Fruit fly (Drosophila melanogaster): ENCODE data around the gene CG33286.

Gene CG33286

dm6 chr3L:20987895-20988294 is 13.4 kb upstream of the CG33286 start:
- no peak for TF ChIP-seq CG17801 (GFP tag; optimal IDR thresholded peaks at IDR 0.05; ENCODE audit: partially characterized antibody)

- no peak for TF ChIP-seq CG17801 (GFP tag; optimal IDR thresholded peaks at IDR 0.05; ENCODE audit: partially characterized antibody)
Measured at dm6 chr3L:20986929-20987363, 12.4 kb upstream of the CG33286 start.

DNA sequence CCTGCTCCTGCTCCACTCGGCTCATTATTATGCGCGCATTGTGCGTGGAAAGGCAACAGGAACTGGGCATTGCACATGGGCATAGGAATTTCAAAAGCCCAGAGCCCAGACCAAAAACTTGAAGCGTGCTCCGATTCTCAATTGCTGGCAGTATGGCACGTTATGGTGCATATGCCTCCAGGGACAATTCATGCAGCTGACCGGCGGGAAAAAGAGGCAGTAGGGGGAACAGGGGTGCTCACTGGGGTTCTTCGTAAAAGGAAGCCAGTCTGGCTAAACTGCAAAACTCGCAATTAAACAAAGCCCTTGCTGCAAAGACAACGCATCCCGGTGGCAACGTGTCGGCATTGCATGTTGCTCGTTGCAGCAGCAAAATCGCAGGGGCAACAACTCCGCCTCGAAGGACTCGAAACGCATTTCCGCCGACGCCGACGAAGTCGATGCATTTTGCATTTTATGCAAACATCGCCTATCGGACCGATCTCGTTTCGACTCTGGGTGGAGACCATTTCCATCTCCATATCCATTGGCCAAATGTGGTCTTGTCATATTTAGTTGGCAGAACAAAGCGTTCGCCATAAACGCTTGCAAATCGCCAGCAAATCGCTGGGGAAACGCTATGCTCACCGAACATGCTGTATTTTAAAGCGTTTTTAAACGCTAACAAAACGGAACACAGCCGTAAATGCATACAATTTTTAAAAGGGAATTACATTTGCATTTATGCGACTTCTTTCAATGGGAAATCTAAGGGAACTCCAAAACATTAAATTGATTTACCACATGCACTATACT is 10.1 kb upstream of the CG33286 start:
- no peak for TF ChIP-seq CG17801 (GFP tag; optimal IDR thresholded peaks at IDR 0.05; ENCODE audit: partially characterized antibody)

DNA sequence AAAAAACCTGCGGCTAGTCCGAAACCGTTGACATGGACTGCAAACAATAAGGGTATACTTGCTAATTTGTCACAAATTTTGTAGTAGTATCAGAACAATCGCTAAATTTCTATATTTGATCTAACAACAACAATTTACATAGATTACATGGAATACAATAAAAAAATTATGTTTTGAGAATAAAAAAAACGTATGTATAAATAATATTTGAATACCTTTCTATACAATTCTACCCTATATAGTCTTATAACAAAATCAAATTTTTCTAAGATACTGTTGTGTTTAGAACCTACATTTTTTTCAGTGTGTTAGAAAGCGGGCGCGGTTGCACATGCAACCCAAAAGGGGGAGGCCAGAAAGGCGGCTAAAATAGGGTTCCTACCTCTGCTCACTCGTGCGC is 8.8 kb upstream of the CG33286 start:
- TF ChIP-seq CG17801 (GFP tag; optimal IDR thresholded peaks at IDR 0.05; ENCODE audit: partially characterized antibody), result no peak

dm6 chr3L:20982544-20982943 is 8.0 kb upstream of the CG33286 start:
- TF ChIP-seq CG17801 (GFP tag; optimal IDR thresholded peaks at IDR 0.05; ENCODE audit: partially characterized antibody), result no peak

DNA sequence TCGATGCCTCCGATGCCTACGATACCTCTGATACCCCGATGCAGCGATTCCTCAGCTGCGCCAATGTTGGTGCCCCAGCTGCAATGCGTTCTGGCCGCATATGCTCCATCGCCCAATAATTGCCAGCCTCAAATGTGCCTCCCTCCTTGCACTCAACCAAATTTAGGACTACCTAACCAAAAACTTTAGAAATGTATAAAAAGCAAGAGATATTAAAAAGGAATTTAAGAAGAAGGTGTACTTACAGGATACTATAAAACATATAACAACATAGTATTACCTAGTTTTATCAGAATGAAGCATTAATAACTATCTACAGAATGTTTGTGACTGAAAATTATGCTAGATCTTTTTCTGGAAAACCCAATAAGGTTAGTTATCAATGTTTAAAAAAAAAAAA is 7.2 kb upstream of the CG33286 start:
- no peak for TF ChIP-seq CG17801 (GFP tag; optimal IDR thresholded peaks at IDR 0.05; ENCODE audit: partially characterized antibody)

DNA sequence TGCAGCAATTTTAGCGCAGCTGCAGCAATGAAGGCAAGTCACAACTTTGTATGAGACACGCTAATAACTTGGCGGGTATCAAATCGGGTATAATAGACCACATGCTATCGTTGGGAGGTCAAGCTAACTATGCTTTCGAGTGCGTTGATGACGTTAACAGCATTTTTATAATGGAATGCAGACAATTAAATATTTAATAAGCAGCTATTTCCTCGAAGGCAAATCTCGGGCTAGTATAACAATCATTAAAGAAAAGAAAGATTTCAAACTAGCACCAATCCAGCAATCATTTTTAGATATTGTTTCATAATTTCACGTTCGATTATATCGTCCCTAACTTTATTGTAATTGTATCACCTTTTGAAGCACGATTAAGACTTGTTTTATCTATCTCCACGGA is 6.0 kb upstream of the CG33286 start:
- TF ChIP-seq CG17801 (GFP tag; optimal IDR thresholded peaks at IDR 0.05; ENCODE audit: partially characterized antibody), result no peak

dm6 chr3L:20976967-20977720 is 2.6 kb upstream of the CG33286 start:
- TF ChIP-seq CG17801 (GFP tag; optimal IDR thresholded peaks at IDR 0.05; ENCODE audit: partially characterized antibody), result no peak

dm6 chr3L:20976383-20976782 is 1.9 kb upstream of the CG33286 start:
- no peak for TF ChIP-seq CG17801 (GFP tag; optimal IDR thresholded peaks at IDR 0.05; ENCODE audit: partially characterized antibody)

dm6 chr3L:20970563-20970962 is 3.9 kb downstream of the CG33286 start, which contains the start of gene CG33287:
Gene CG33287 (minus strand): TSS chr3L:20970663.
- TF ChIP-seq CG17801 (GFP tag; optimal IDR thresholded peaks at IDR 0.05; ENCODE audit: partially characterized antibody), result no peak

DNA sequence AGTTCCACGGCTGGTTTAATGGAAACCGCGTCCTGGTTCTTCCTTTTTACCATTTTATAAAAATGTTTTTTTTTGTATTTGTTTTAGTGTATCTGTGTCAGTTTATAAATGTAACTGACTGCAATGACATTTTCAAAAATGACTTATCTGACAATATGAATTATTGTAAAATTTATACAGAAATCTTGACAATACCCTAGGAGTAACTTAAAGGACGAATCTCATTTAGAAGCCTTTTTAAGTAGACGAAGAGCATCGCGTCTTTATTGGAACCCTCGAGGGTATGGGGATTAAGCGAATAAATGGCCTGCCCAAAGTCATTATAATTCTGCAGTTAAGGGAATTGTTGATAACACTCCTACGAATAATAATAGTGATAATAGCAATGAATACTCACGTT is 7.8 kb downstream of the CG33286 start, which contains the start of gene CG12983:
CG12983 (minus strand) TSS at position 101 of the 400 bp plus-strand sequence.
- no peak for TF ChIP-seq CG17801 (GFP tag; optimal IDR thresholded peaks at IDR 0.05; ENCODE audit: partially characterized antibody)

DNA sequence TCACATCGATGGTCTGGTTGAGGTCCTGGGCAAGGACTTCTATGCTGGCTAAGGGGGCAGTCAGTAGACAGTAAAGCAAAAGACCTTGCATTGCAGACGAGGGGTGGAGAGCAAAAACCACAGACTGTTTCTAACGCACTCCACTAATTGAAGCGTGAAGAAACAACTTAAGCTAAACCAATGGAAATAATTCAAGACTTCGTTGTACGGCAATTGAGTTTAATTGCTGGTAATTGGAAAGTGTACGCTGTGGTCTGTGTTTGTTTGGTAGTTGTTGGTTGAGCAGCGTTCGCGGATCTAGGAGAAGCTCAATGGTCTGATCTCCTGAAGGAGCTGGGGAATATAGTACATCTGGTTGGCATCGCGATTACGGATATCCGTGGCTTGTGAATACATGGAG is 12.0 kb downstream of the CG33286 start, which contains the start of gene CG10587:
CG10587 (minus strand) TSS at position 101 of the 400 bp plus-strand sequence.
- TF ChIP-seq CG17801 (GFP tag; optimal IDR thresholded peaks at IDR 0.05; ENCODE audit: partially characterized antibody), result no peak

- TF ChIP-seq CG17801 (GFP tag; optimal IDR thresholded peaks at IDR 0.05; ENCODE audit: partially characterized antibody), result no peak
Measured at dm6 chr3L:20961286-20961685, 13.2 kb downstream of the CG33286 start, which contains the start of gene CG11037. Gene CG11037 (minus strand): TSS chr3L:20961386.

- TF ChIP-seq CG17801 (GFP tag; optimal IDR thresholded peaks at IDR 0.05; ENCODE audit: partially characterized antibody), result no peak
Measured at dm6 chr3L:20956650-20957049, 17.9 kb downstream of the CG33286 start, which contains the start of the genes Sems and CG10588. Gene Sems (minus strand): TSS chr3L:20956750. Gene CG10588 (plus strand): TSS chr3L:20956934.

DNA sequence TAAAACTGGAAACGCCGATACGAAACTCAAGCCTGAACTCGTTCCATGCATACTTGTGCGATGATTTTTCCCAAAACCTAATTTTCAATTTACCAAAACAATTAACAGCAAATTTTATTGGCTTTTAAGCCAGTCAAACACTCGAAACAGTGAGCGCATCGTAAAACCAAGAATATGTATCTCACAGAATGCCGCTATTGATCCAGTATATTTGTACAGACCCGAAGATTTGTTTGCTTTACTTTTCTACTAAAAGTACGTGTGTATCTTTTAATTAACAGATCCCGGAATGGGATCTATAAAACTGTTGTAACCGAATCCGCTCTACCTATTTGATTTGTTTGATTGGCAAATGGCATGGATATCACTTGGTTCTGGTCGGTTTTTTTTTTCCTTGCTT is 20.4 kb downstream of the CG33286 start:
- no peak for TF ChIP-seq CG17801 (GFP tag; optimal IDR thresholded peaks at IDR 0.05; ENCODE audit: partially characterized antibody)

Measured in ovary, adult (tissue).